Worm (Caenorhabditis elegans) whole organism, L4 larva: ENCODE data around the gene mrpl-55.

Experiments
- F26F4.8 ChIP-seq: fragments of 200-800 bp; sonication (Bioruptor generic); conservative IDR thresholded peaks from 2 replicates; pipeline ENCODE4 v1.3.6; 2022; ENCODE audit warnings: missing genetic modification characterization, missing compliant biosample characterization
- F37D6.2 ChIP-seq: sonication (generic microtip); optimal IDR thresholded peaks from 2 replicates; lab custom pipeline; 2016; ENCODE audit warnings: mild to moderate bottlenecking, missing genetic modification characterization, missing compliant biosample characterization
- F49E8.2 ChIP-seq: sonication (generic microtip); optimal IDR thresholded peaks from 2 replicates; lab custom pipeline; 2016; ENCODE audit warnings: missing compliant biosample characterization, mild to moderate bottlenecking, missing genetic modification characterization, borderline replicate concordance
- R02D3.7 ChIP-seq: fragments of 150-350 bp; sonication (generic microtip); optimal IDR thresholded peaks from 3 replicates; lab custom pipeline; 2014; ENCODE audit warnings: missing biosample characterization, missing genetic modification characterization
- T20F7.1 ChIP-seq: fragments of 200-800 bp; sonication (Bioruptor generic); optimal IDR thresholded peaks from 2 replicates; lab custom pipeline; 2018; ENCODE audit warnings: mild to moderate bottlenecking, missing genetic modification characterization, missing compliant biosample characterization
- T26A8.4 ChIP-seq: fragments of 200-800 bp; sonication (Bioruptor generic); IDR thresholded peaks from 2 replicates; pipeline ENCODE4 v1.3.6; 2022; ENCODE audit warnings: missing genetic modification characterization, missing compliant biosample characterization
- ZK337.2 ChIP-seq: fragments of 200-800 bp; sonication (Bioruptor generic); IDR thresholded peaks from 2 replicates; pipeline ENCODE4 v1.3.6; 2022; ENCODE audit warnings: missing genetic modification reagents, missing genetic modification characterization, missing compliant biosample characterization
- aha-1 ChIP-seq: fragments of 150-350 bp; peaks from one replicate; lab custom pipeline; 2014; ENCODE audit warnings: missing biosample characterization, missing genetic modification characterization
- ceh-20 ChIP-seq: fragments of 200-800 bp; sonication (Bioruptor generic); IDR thresholded peaks from 2 replicates; pipeline ENCODE4 v1.3.6; 2022; ENCODE audit warnings: missing genetic modification reagents, missing genetic modification characterization, missing compliant biosample characterization
- ces-1 ChIP-seq: fragments of 150-350 bp; sonication (generic microtip); optimal IDR thresholded peaks from 4 replicates; lab custom pipeline; 2014; ENCODE audit warnings: missing biosample characterization, missing genetic modification reagents, missing genetic modification characterization
- daf-16 ChIP-seq, 3 experiments: sonication (generic microtip); optimal IDR thresholded peaks; 2 replicates each; lab custom pipeline; 2016 to 2017; ENCODE audit warnings: missing genetic modification characterization in 3 of 3, missing genetic modification reagents in 3 of 3, mild to moderate bottlenecking in 2 of 3, missing compliant biosample characterization in 2 of 3, missing biosample characterization in 1 of 3, moderate library complexity in 1 of 3
- dmd-6 ChIP-seq: fragments of 200-800 bp; sonication (Bioruptor generic); IDR thresholded peaks from 2 replicates; pipeline ENCODE4 v1.3.6; 2022; ENCODE audit warnings: missing genetic modification reagents, missing genetic modification characterization, missing compliant biosample characterization
- dve-1 ChIP-seq: sonication (generic microtip); optimal IDR thresholded peaks from 2 replicates; lab custom pipeline; 2017; ENCODE audit warnings: antibody characterized with exemption, mild to moderate bottlenecking, missing genetic modification characterization, missing compliant biosample characterization; ENCODE audit not compliant: insufficient read depth
- jun-1 ChIP-seq: fragments of 150-350 bp; optimal IDR thresholded peaks from 2 replicates; lab custom pipeline; 2014; ENCODE audit warnings: missing biosample characterization, missing genetic modification reagents, missing genetic modification characterization
- lin-1 ChIP-seq: fragments of 200-800 bp; sonication (Bioruptor generic); IDR thresholded peaks from 2 replicates; pipeline ENCODE4 v1.3.6; 2022; ENCODE audit warnings: missing genetic modification reagents, missing genetic modification characterization, missing compliant biosample characterization
- lin-13 ChIP-seq: fragments of 150-350 bp; optimal IDR thresholded peaks from 2 replicates; lab custom pipeline; 2014; ENCODE audit warnings: missing biosample characterization, missing genetic modification reagents, missing genetic modification characterization
- lin-15B ChIP-seq: fragments of 150-350 bp; sonication (generic microtip); optimal IDR thresholded peaks from 3 replicates; lab custom pipeline; 2014; ENCODE audit warnings: missing biosample characterization, missing genetic modification characterization
- lin-38 ChIP-seq: fragments of 200-800 bp; sonication (Bioruptor generic); IDR thresholded peaks from 2 replicates; pipeline ENCODE4 v1.3.6; 2022; ENCODE audit warnings: missing genetic modification reagents, missing genetic modification characterization, missing compliant biosample characterization
- madf-5 ChIP-seq, 2 experiments: fragments of 200-800 bp; sonication (Bioruptor generic); IDR thresholded peaks; 2 replicates each; pipeline ENCODE4 v1.3.6; 2022; ENCODE audit warnings: missing compliant biosample characterization in 2 of 2, missing genetic modification characterization in 2 of 2
- mdl-1 ChIP-seq, 2 experiments: fragments of 150-350 bp in 1 of 2; sonication (generic microtip) in 1 of 2; optimal IDR thresholded peaks; 2 replicates each; lab custom pipeline; 2014 to 2017; ENCODE audit warnings: missing biosample characterization in 2 of 2, missing genetic modification characterization in 2 of 2
- mdt-29 ChIP-seq: fragments of 200-800 bp; sonication (Bioruptor generic); IDR thresholded peaks from 2 replicates; pipeline ENCODE4 v1.3.6; 2022; ENCODE audit warnings: missing genetic modification reagents, missing genetic modification characterization, missing compliant biosample characterization
- mep-1 ChIP-seq: fragments of 150-350 bp; sonication (generic microtip); optimal IDR thresholded peaks from 3 replicates; lab custom pipeline; 2014; ENCODE audit warnings: missing biosample characterization, missing genetic modification characterization
- mxl-3 ChIP-seq: fragments of 200-800 bp; sonication (Bioruptor generic); optimal IDR thresholded peaks from 2 replicates; lab custom pipeline; 2018; ENCODE audit warnings: mild to moderate bottlenecking, missing genetic modification characterization, missing compliant biosample characterization
- nhr-111 ChIP-seq: fragments of 200-800 bp; sonication (Bioruptor generic); optimal IDR thresholded peaks from 2 replicates; lab custom pipeline; 2018; ENCODE audit warnings: mild to moderate bottlenecking, missing genetic modification characterization, missing compliant biosample characterization
- nhr-41 ChIP-seq: fragments of 200-800 bp; sonication (Bioruptor generic); IDR thresholded peaks from 2 replicates; pipeline ENCODE4 v1.3.6; 2022; ENCODE audit warnings: missing genetic modification reagents, missing genetic modification characterization, missing compliant biosample characterization
- nhr-42 ChIP-seq: fragments of 200-800 bp; sonication (Bioruptor generic); IDR thresholded peaks from 2 replicates; pipeline ENCODE4 v1.3.6; 2022; ENCODE audit warnings: missing genetic modification characterization, missing compliant biosample characterization
- nhr-48 ChIP-seq: sonication (generic microtip); optimal IDR thresholded peaks from 2 replicates; lab custom pipeline; 2016; ENCODE audit warnings: mild to moderate bottlenecking, missing genetic modification characterization, missing compliant biosample characterization
- nhr-6 ChIP-seq: fragments of 150-350 bp; optimal IDR thresholded peaks from 2 replicates; lab custom pipeline; 2014; ENCODE audit warnings: missing biosample characterization, missing genetic modification characterization
- pha-4 ChIP-seq, 2 experiments: fragments of 150-350 bp in 1 of 2; fragments of 200-800 bp in 1 of 2; sonication (Bioruptor generic) in 1 of 2; IDR thresholded peaks in 1 of 2; optimal IDR thresholded peaks in 1 of 2; 2 replicates each; pipeline versions ENCODE4 v1.3.6 to Lab custom; 2014 to 2022; ENCODE audit warnings: missing genetic modification characterization in 2 of 2, missing genetic modification reagents in 2 of 2, missing biosample characterization in 1 of 2, missing compliant biosample characterization in 1 of 2
- php-3 ChIP-seq: fragments of 200-800 bp; sonication (Bioruptor generic); IDR thresholded peaks from 2 replicates; pipeline ENCODE4 v1.3.6; 2022; ENCODE audit warnings: missing genetic modification reagents, missing genetic modification characterization, missing compliant biosample characterization
- skn-1 ChIP-seq: fragments of 150-350 bp; optimal IDR thresholded peaks from 2 replicates; lab custom pipeline; 2014; ENCODE audit warnings: missing biosample characterization, missing genetic modification characterization
- snpc-4 ChIP-seq: fragments of 150-350 bp; optimal IDR thresholded peaks from 2 replicates; lab custom pipeline; 2014; ENCODE audit warnings: missing biosample characterization, missing genetic modification characterization
- spr-1 ChIP-seq: sonication (generic microtip); optimal IDR thresholded peaks from 2 replicates; lab custom pipeline; 2016; ENCODE audit warnings: mild to moderate bottlenecking, missing genetic modification characterization, missing compliant biosample characterization
- spr-3 ChIP-seq: fragments of 200-800 bp; sonication (Bioruptor generic); optimal IDR thresholded peaks from 2 replicates; lab custom pipeline; 2018; ENCODE audit warnings: mild to moderate bottlenecking, missing genetic modification characterization, missing compliant biosample characterization
- tag-97 ChIP-seq: fragments of 200-800 bp; sonication (Bioruptor generic); IDR thresholded peaks from 2 replicates; pipeline ENCODE4 v1.3.6; 2022; ENCODE audit warnings: missing genetic modification characterization, missing compliant biosample characterization
- tra-1 ChIP-seq: fragments of 200-800 bp; sonication (Bioruptor generic); IDR thresholded peaks from 2 replicates; pipeline ENCODE4 v1.3.6; 2022; ENCODE audit warnings: missing genetic modification reagents, missing genetic modification characterization, missing compliant biosample characterization
- unc-130 ChIP-seq: sonication (generic microtip); optimal IDR thresholded peaks from 2 replicates; lab custom pipeline; 2016; ENCODE audit warnings: missing genetic modification reagents, missing genetic modification characterization, missing compliant biosample characterization
- unc-62 ChIP-seq, 3 experiments: fragments of 150-350 bp in 1 of 3; sonication (generic microtip); optimal IDR thresholded peaks in 2 of 3; peaks in 1 of 3; 1 replicate in 1 of 3; 2 replicates in 2 of 3; lab custom pipeline; 2014 to 2017; ENCODE audit warnings: missing biosample characterization in 3 of 3, missing genetic modification characterization in 3 of 3, missing genetic modification reagents in 3 of 3, missing genotype in 1 of 3
- vab-7 ChIP-seq: fragments of 200-800 bp; sonication (Bioruptor generic); IDR thresholded peaks from 2 replicates; pipeline ENCODE4 v1.3.6; 2022; ENCODE audit warnings: missing genetic modification reagents, missing genetic modification characterization, missing compliant biosample characterization
- zip-2 ChIP-seq: fragments of 150-350 bp; optimal IDR thresholded peaks from 2 replicates; lab custom pipeline; 2014; ENCODE audit warnings: missing biosample characterization, missing genetic modification characterization

The mrpl-55 gene

ce11 chrIV:396373-396772 lies 47.4 kb upstream of the mrpl-55 start, which contains the start of gene rrp-8 (continued):
- TF ChIP-seq madf-5 (GFP tag; IDR thresholded peaks at IDR 0.05; lab: Robert Waterston, UW) = 0 out of 4 replicates have a peak, but pooled peaks of 1 of the 2 experiments have one; percentile 30
- TF ChIP-seq mdt-29 = no peak
- no peak for TF ChIP-seq nhr-111 (GFP tag; lab: Kevin White, UChicago)
- TF ChIP-seq aha-1 = peak; percentile 69
- no peak for TF ChIP-seq snpc-4 (tag; lab: Kevin White, UChicago)

- no peak for TF ChIP-seq F49E8.2 (tag; lab: Kevin White, UChicago)
Measured at ce11 chrIV:401395-401794, 42.4 kb upstream of the mrpl-55 start, which contains the start of gene gpa-4. gpa-4 (plus strand) TSS chrIV:401695.

- TF ChIP-seq daf-16 (GFP tag; optimal IDR thresholded peaks at IDR 0.05; lab: Kevin White, UChicago) (no peak), daf-16 (tag; optimal IDR thresholded peaks at IDR 0.05; lab: Kevin White, UChicago) (peak; percentile 42), dve-1 (tag; lab: Kevin White, UChicago) (peak; percentile 31), dmd-6 (peak; percentile 18; the same call in 1 of the 2 replicates), skn-1 (no peak), lin-1 (GFP tag; lab: Robert Waterston, UW) (no peak)
- TF ChIP-seq, all 104 proteins: peak for 3
Measured at ce11 chrIV:408892-409291, 34.9 kb upstream of the mrpl-55 start.

- TF ChIP-seq ces-1 = no peak
- TF ChIP-seq unc-62 (GFP tag; optimal IDR thresholded peaks at IDR 0.05 in 1 of 2; lab: Kevin White, UChicago) = peak in 1 of 2 experiments; percentile 36
- no peak for TF ChIP-seq unc-62 (tag; optimal IDR thresholded peaks at IDR 0.05; lab: Kevin White, UChicago)
- TF ChIP-seq, all 104 proteins: peak for 1
Measured at ce11 chrIV:409935-410334, 33.9 kb upstream of the mrpl-55 start, which contains the start of gene kgb-1. kgb-1 (minus strand) TSS chrIV:410035.

- TF ChIP-seq nhr-42 (no peak), jun-1 (tag; lab: Kevin White, UChicago) (no peak), php-3 (GFP tag; lab: Robert Waterston, UW) (no peak), tag-97 (GFP tag; lab: Robert Waterston, UW) (no peak), zip-2 (tag; lab: Kevin White, UChicago) (no peak), unc-130 (peak; percentile 3), spr-1 (tag; lab: Kevin White, UChicago) (no peak), nhr-111 (GFP tag; lab: Kevin White, UChicago) (no peak), lin-15B (tag; lab: Kevin White, UChicago) (no peak), ceh-20 (GFP tag; lab: Robert Waterston, UW) (no peak), T26A8.4 (GFP tag; lab: Robert Waterston, UW) (no peak), spr-3 (GFP tag; lab: Kevin White, UChicago) (no peak), mep-1 (tag; lab: Kevin White, UChicago) (peak; percentile 83), mdt-29 (no peak), nhr-6 (peak; percentile 66), mxl-3 (GFP tag; lab: Kevin White, UChicago) (no peak), F37D6.2 (tag; lab: Kevin White, UChicago) (peak; percentile 12), vab-7 (GFP tag; lab: Robert Waterston, UW) (no peak), pha-4 (GFP tag; IDR thresholded peaks at IDR 0.05; lab: Robert Waterston, UW) (peak; percentile 39; the same call in 1 of the 2 replicates), pha-4 (tag; optimal IDR thresholded peaks at IDR 0.05; lab: Kevin White, UChicago) (peak; percentile 18), mdl-1 (tag; optimal IDR thresholded peaks at IDR 0.05; lab: Kevin White, UChicago) (peak; percentile 38 to 48), ces-1 (no peak), lin-13 (GFP tag; lab: Kevin White, UChicago) (no peak), F26F4.8 (GFP tag; lab: Robert Waterston, UW) (no peak), dve-1 (tag; lab: Kevin White, UChicago) (peak; percentile 97), T20F7.1 (GFP tag; lab: Kevin White, UChicago) (peak; percentile 47), R02D3.7 (tag; lab: Kevin White, UChicago) (no peak), nhr-48 (tag; lab: Kevin White, UChicago) (peak; percentile 43), daf-16 (GFP tag; optimal IDR thresholded peaks at IDR 0.05; lab: Kevin White, UChicago) (no peak), daf-16 (tag; optimal IDR thresholded peaks at IDR 0.05; lab: Kevin White, UChicago) (peak; percentile 42), lin-38 (GFP tag; lab: Robert Waterston, UW) (peak; percentile 57), nhr-41 (GFP tag; lab: Robert Waterston, UW) (no peak), ZK337.2 (GFP tag; lab: Robert Waterston, UW) (no peak), tra-1 (GFP tag; lab: Robert Waterston, UW) (no peak)
Measured at ce11 chrIV:410420-410891, 33.3 kb upstream of the mrpl-55 start, which contains the start of gene T07A9.12. T07A9.12 (plus strand) TSS chrIV:410867.
